Fruit fly (Drosophila melanogaster) ovary, adult (tissue): ENCODE measurements around the gene Drak.

Source experiments
- CG17801 ChIP-seq: fragments of 200-800 bp; optimal IDR thresholded peaks from 2 replicates; lab custom pipeline; 2019; ENCODE audit warnings: missing biosample characterization, mild to moderate bottlenecking, missing genetic modification characterization, moderate library complexity; ENCODE audit not compliant: partially characterized antibody

Gene Drak

DNA sequence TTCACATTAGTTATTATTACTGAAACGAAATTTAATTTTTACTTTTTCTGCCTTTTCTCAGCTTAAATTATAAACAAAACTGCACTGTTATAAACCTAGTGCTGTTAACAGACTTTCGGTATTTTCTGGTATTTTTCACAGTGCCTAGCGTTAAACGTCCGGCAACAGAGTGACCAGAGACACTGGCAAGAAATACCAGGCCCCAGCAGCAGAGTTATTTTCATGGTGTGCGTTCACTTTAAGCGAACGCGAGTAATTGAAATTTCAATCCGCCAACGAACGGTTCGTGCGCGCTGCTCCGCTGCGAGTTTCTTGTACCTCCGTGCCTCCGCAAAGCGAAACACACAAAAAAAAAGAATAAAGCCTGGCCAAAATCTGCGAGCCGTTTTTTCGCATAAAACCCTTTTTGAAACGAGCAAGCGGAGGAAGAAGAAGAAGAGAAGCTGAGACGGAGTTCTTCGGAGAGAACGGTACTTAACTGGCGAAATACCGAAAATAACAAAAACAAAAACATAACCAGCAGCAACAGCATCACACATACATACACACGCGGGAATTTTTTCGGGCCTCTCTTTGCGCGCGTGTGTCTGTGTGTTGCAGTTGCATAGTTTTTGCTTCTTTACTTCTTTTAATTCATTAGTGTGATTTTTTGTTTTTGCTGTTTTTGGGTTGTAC lies at the start of gene Drak:
TSS of gene Drak (plus strand) at position 220 of the 675 bp plus-strand sequence.
- TF ChIP-seq CG17801 (GFP tag; lab: Kevin White, UChicago): peak; percentile 55

DNA sequence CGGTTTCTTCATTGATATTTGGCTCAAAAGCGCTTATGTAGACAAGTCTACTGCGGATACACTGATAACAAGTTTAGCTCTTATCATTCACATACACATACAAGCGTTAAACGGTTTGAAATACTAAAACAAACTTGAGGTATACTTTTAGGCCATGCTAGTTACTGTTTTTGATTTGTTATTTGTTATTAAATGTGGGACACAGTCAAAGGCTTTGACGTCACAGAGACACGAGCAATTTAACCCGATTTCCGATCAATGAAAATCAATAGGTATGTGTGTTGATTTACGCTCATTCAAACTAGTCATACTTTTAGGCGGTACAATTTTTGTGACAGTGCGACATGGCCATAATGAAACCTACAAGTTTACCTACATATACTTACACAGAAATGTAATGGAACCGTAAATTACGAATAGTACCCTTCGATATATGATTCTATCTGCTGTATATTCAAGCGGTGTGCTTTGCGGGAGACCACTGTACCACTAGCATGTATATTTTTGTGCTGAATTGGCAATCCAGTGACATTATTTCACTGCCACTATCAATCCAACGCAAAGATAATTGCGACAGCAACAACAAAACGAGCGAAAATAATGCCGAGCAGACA lies 46.0 kb upstream of the Drak start:
- TF ChIP-seq CG17801 (GFP tag; lab: Kevin White, UChicago): peak; percentile 90

DNA sequence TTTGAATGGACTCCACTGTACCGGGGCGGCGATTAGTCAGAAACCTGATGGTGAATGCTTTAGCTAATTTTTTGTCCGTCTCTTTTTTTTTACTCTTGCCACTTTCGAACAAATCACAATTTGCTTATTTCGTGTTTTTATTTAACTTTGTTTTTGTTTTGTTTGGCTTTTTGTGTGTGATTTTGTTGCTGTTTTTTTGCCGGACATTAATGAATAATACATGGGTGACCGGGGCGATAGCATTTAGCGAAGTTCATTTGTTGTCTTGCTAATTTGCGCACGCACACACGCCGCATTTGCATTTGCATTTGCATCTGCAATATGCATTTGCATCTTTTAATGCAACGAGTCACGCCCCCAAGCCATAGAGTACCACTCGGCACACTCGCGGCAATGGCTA lies 44.3 kb upstream of the Drak start:
- TF ChIP-seq CG17801 (GFP tag; lab: Kevin White, UChicago): no peak

DNA sequence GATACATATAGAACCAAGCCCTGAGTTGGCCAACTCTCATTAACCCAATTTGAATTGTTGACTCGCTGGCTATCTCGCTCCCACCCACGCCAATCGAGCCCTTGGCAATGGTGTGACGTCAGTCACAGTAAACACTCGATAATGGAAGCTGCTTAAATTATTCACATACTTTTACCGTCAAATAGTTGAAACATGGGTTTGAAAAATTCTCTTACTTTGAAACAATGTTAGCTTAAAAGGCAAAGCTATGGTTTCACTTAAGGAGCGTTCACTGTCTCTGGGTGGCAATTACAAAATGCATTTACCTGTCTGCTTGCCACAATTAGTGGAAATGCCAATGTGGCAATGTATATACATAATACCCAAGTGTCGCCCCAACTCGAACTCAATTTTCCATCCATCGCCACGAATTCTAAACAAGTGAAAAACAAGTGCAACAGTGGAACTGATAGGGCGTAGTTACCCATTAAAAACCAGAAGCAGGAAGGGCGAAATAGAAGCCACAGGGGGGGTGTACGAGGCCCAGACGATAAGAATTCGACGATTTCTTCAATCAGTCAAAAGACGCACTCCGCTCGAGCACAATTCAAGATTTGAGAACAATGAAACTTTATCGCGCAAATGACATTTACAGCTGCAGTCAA lies 43.3 kb upstream of the Drak start:
- peak; percentile 79 for TF ChIP-seq CG17801 (GFP tag; lab: Kevin White, UChicago)

DNA sequence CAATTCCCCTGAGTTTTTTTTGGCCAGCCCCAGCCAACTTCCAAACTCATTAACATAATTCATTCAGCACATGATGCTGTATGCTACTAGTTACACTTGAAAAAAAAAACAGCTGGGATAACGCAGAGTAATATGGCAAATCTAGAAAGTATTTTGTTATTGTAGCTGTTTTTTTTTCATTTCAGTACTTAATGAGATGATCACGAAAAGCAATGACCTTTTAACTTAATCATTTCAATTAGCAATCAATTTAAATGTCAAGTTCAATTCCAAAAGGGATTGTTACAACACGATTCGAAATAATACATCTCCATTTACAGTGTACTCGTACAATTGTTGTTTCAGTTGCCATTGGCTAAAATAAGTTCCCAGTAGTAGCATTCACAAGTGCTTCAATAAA lies 42.5 kb upstream of the Drak start:
- TF ChIP-seq CG17801 (GFP tag; lab: Kevin White, UChicago): no peak

DNA sequence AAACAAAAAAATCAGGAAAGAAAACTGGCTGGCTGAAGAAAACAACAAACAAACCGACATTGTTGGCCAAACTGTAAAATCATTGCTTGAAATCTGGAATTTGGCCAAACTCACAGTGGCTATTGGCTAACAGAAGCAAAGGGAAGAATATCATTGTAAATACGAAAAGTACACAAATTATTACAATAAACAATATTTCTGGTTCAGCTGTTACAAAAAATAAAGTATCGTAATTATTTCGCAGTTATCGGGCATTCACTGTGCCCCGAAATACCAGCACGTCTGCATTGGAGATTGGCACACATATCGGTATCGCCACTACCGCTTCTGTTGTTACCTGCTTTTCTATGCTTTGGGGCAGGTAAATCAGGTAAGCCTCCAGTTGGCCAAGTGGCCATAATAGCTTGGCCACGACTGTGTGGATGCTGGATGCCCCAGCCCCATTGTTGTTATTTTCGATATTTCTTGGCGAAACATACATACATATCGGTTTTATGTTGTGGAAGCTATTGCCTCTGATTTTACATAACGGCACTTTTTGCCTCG lies 41.8 kb upstream of the Drak start:
- TF ChIP-seq CG17801 (GFP tag; lab: Kevin White, UChicago): peak; percentile 59

DNA sequence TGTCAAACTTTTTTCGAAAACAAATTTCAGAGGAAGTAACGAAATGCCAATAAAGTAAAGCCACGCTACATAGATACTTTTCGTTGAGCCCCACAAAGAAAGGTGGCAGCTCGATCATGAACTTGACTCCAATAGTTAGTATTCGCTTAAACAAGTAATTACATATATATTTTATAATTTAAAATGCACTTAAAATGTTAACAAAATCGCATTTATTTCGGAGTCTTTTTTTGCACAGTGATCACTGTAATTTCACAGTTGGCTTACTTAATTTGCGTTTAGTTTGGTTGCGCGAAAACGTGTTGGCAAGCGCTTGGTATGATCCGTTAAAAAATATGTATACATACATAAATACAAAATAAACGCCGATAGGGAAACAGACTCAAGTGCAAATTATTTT lies 41.3 kb upstream of the Drak start:
- peak; percentile 53 for TF ChIP-seq CG17801 (GFP tag; lab: Kevin White, UChicago)

DNA sequence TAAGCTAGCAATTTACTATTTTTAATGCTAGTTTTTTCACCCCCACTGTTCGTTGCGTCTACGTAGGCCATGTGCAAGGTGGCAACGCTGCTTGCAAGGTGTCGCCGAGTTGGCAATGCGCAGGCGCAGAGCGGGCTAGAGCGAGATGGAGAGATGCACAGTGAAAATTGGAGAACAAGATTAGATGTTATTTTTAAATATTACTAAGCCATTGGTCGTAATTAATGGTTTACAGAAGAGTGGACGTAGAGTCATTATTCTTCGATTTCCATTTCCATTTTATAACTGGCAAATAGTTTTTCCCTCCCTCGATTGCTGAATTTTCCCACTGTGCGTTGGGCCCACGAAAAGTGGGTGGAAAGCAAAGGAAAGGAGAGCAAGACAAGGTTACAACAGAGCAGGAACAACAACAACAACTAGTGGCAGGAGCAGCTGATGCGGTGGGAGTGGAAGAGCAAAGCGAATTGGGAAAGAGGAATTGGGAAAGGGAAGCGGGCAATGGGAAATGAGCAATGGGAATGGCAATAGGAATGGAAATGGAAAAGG lies 40.0 kb upstream of the Drak start:
- peak; percentile 34 for TF ChIP-seq CG17801 (GFP tag; lab: Kevin White, UChicago)

DNA sequence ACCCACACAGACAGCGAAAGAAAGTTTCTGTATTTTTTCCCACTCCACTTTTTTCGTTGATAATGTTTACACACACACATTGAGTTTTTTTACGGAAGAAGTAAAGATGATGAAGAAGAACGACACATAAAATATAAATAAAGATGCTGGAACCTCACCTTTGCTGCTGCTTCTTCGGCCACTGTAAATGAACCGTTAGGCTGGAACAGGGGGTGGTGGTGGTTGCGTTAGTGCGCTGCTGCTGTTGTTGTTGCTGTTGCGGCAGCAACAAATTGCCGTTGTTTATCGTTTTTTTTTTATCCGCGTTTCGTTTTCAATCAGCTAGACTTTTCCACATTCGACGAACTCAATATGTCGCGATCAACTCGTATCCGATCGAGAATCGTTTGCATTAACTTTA lies 39.3 kb upstream of the Drak start:
- no peak for TF ChIP-seq CG17801 (GFP tag; lab: Kevin White, UChicago)

DNA sequence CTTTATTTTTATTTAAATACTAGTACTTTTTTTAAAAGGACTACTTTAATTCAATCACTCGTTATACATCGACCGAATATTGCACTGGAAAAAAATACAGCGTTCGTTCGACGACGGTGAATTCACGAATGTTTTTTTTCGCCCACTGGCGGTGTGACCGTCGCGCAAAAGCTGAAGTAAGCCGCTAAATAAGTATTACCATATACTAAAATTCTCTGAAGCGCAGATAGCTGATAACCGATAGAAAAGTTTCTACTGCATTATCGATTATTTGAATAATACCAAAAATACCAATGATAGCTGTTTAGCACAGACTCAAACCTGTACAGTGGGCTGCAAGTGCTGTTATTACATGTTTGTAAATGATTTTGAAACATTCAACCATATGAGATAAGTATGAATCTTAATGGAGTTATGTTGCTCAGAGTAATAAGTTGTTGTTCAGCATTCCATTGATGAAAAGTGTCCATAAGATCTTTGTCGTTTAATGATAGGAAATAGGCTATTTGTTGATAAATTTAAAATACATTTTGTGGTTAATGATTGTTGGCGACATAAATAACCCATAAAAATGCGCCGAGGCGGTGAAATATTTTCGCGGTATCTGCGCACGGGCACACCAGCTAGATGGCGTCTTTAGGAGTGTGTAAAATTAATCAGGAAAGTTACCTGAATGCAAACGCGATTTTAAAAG lies 38.6 kb upstream of the Drak start, which contains the start of the genes Evi5 and HP5:
TSS of gene Evi5 (minus strand) at position 198 of the 694 bp plus-strand sequence.
TSS of gene HP5 (plus strand) at position 598 of the 694 bp plus-strand sequence.
- TF ChIP-seq CG17801 (GFP tag; lab: Kevin White, UChicago): peak; percentile 47

DNA sequence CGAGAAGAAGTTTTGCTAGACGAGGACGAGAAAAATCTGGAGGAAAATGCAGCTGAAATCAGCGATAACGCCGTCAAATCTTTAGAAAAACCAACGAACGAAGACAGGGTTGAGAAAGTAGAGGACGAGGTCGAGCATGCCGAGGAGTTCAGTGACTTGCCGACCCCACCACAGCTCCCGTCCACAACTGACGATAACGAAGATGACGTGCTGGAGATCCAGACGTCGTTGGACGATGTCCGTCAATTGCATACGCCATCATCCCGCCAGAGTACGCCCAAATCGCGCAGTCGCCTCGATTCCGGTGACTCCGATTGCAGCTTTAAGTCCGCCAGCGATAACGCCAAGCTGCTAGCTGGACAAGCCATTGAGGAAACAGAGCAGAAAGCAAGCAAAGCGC lies 35.8 kb upstream of the Drak start:
- TF ChIP-seq CG17801 (GFP tag; lab: Kevin White, UChicago): no peak

DNA sequence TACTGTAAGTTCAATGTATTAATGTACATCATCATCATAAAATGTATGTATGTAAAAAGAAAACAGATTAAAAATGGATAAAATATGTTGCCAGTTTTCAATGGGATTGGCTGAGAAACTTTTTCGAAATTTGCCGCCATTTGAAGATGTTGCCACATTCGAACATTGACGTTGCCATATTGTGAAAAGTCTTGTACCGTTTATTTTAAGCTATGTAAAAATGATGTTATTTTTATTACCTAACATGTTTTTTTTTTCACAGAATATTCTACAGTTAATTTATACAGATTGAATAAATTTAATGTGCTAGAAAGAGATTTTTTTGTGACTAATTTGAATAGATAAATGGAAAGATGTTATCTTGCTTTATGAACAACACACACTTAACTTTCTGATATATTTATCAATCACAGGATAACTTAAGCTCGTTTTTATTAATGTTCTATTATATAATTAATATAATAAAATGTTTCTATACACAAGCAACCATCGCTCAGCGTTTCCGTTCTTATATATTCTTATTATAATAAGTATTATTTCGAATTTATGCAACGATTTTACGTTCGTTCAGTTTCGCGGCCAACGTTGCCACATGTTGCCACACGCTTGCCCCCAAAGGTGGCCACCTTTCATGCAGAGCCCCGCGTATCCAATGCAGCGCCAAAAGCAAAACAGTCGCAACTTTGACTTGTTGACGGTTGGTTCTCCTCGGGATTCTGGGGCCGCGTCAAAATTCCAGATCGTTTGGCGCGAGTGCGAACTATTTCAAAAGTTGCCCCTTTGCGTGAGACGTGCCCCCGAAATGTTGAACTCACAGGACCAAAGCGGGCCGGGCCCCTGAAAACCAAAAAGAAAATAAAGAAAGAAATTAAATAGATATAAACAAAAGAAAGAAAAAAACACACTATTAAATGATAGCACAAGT lies 33.8 kb upstream of the Drak start, which contains the start of gene CG43155:
TSS of gene CG43155 (plus strand) at position 875 of the 925 bp plus-strand sequence.
- no peak for TF ChIP-seq CG17801 (GFP tag; lab: Kevin White, UChicago)

DNA sequence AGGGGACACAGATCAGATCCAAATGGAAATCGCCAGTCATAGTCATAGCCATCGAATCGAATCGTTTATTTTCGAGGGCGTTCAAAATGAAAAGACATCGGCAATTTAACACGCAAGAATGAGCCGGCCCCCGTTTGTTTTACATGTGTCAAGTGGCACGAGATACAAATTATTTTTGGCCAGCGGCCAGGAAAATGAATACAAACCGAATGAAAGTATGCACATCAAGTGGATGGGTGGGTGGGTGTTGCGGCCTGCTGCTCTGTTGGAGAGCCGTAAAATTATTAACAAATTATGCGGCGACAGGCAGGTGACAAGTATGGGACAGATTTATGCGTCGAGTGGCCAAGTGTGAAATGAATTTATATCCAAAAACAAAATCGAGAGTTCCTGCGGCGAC lies 28.9 kb upstream of the Drak start:
- no peak for TF ChIP-seq CG17801 (GFP tag; lab: Kevin White, UChicago)
